Worm (Caenorhabditis elegans) whole organism, L4 larva: ENCODE data around the gene T27E7.9.

Experiments
- D1046.2 ChIP-seq: fragments of 200-800 bp; sonication (Bioruptor generic); IDR thresholded peaks from 2 replicates; pipeline ENCODE4 v1.3.6; 2022; ENCODE audit warnings: missing genetic modification characterization, missing compliant biosample characterization
- F37D6.2 ChIP-seq: sonication (generic microtip); optimal IDR thresholded peaks from 2 replicates; lab custom pipeline; 2016; ENCODE audit warnings: mild to moderate bottlenecking, missing genetic modification characterization, missing compliant biosample characterization
- ceh-44 ChIP-seq: fragments of 200-800 bp; sonication (Bioruptor generic); IDR thresholded peaks from 2 replicates; pipeline ENCODE4 v1.3.6; 2022; ENCODE audit warnings: missing genetic modification reagents, missing genetic modification characterization, missing compliant biosample characterization
- dpl-1 ChIP-seq: fragments of 150-350 bp; optimal IDR thresholded peaks from 2 replicates; lab custom pipeline; 2014; ENCODE audit warnings: missing biosample characterization, missing genetic modification reagents, missing genetic modification characterization
- egl-43 ChIP-seq: fragments of 200-800 bp; sonication (Bioruptor generic); IDR thresholded peaks from 2 replicates; pipeline ENCODE4 v1.3.6; 2022; ENCODE audit warnings: missing genetic modification reagents, missing genetic modification characterization, missing compliant biosample characterization
- fkh-10 ChIP-seq: fragments of 150-350 bp; optimal IDR thresholded peaks from 2 replicates; lab custom pipeline; 2014; ENCODE audit warnings: missing biosample characterization, missing genetic modification reagents, missing genetic modification characterization
- lin-13 ChIP-seq: fragments of 150-350 bp; optimal IDR thresholded peaks from 2 replicates; lab custom pipeline; 2014; ENCODE audit warnings: missing biosample characterization, missing genetic modification reagents, missing genetic modification characterization
- nhr-10 ChIP-seq: fragments of 150-350 bp; optimal IDR thresholded peaks from 2 replicates; lab custom pipeline; 2014; ENCODE audit warnings: missing biosample characterization, missing genetic modification characterization
- nhr-237 ChIP-seq: sonication (generic microtip); optimal IDR thresholded peaks from 2 replicates; lab custom pipeline; 2017; ENCODE audit warnings: missing biosample characterization, missing genetic modification characterization
- unc-130 ChIP-seq: sonication (generic microtip); optimal IDR thresholded peaks from 2 replicates; lab custom pipeline; 2016; ENCODE audit warnings: missing genetic modification reagents, missing genetic modification characterization, missing compliant biosample characterization

ce11 chrIV:14554788-14555187, 5.6 kb upstream of the T27E7.9 start, which contains the start of gene Y57G11B.6:
- TF ChIP-seq unc-130 (GFP tag; lab: Kevin White, UChicago), result no peak
- no peak for TF ChIP-seq nhr-237
- TF ChIP-seq lin-13 (GFP tag; lab: Kevin White, UChicago), result no peak
- no peak for TF ChIP-seq egl-43 (GFP tag; lab: Robert Waterston, UW)
- TF ChIP-seq dpl-1, result no peak
- no peak for TF ChIP-seq fkh-10 (GFP tag; lab: Kevin White, UChicago)
- TF ChIP-seq ceh-44 (GFP tag; lab: Robert Waterston, UW), result no peak
- TF ChIP-seq F37D6.2 (tag; lab: Kevin White, UChicago), result no peak
- no peak for TF ChIP-seq nhr-10 (tag; lab: Kevin White, UChicago)
- no peak for TF ChIP-seq D1046.2 (GFP tag; lab: Robert Waterston, UW)
